Fruit fly (Drosophila melanogaster) whole organism, prepupa: ENCODE results near the gene CG14220.

Experiments
- Blimp-1 ChIP-seq: fragments of 200-800 bp; sonication (Bioruptor generic); optimal IDR thresholded peaks from 3 replicates; lab custom pipeline; 2017; ENCODE audit warnings: missing biosample characterization, missing genetic modification characterization, mild to moderate bottlenecking, moderate library complexity, missing genetic modification reagents
- CG10631 ChIP-seq: fragments of 200-800 bp; sonication (Bioruptor generic); optimal IDR thresholded peaks from 2 replicates; lab custom pipeline; 2016; ENCODE audit warnings: missing biosample characterization, missing genetic modification characterization
- CG10669 ChIP-seq: fragments of 200-800 bp; sonication (Bioruptor generic); optimal IDR thresholded peaks from 3 replicates; lab custom pipeline; 2018; ENCODE audit warnings: missing biosample characterization, mild to moderate bottlenecking, missing genetic modification characterization, moderate library complexity
- CG32006 ChIP-seq: fragments of 200-800 bp; sonication (Bioruptor generic); optimal IDR thresholded peaks from 3 replicates; lab custom pipeline; 2017; ENCODE audit warnings: missing biosample characterization, mild to moderate bottlenecking, missing genetic modification characterization
- CG6808 ChIP-seq: fragments of 200-800 bp; sonication (Bioruptor generic); optimal IDR thresholded peaks from 3 replicates; lab custom pipeline; 2017; ENCODE audit warnings: missing biosample characterization, missing genetic modification characterization, mild to moderate bottlenecking, moderate library complexity, missing genetic modification reagents
- Ets21C ChIP-seq: fragments of 200-800 bp; sonication (Bioruptor generic); optimal IDR thresholded peaks from 3 replicates; lab custom pipeline; 2016; ENCODE audit warnings: missing biosample characterization, missing genetic modification characterization
- Hr4 ChIP-seq: fragments of 200-800 bp; sonication (Bioruptor generic); optimal IDR thresholded peaks from 3 replicates; lab custom pipeline; 2016; ENCODE audit warnings: missing biosample characterization, missing genetic modification characterization
- pdm3 ChIP-seq: fragments of 200-800 bp; sonication (Bioruptor generic); optimal IDR thresholded peaks from 3 replicates; lab custom pipeline; 2016; ENCODE audit warnings: missing biosample characterization, missing genetic modification characterization
- salr ChIP-seq, 2 experiments: fragments of 200-800 bp; sonication (Bioruptor generic); optimal IDR thresholded peaks; 3 replicates each; lab custom pipeline; 2016 to 2018; ENCODE audit warnings: missing biosample characterization in 2 of 2, missing genetic modification characterization in 2 of 2, mild to moderate bottlenecking in 1 of 2
- svp ChIP-seq: fragments of 200-800 bp; sonication (Bioruptor generic); peaks from one replicate; lab custom pipeline; 2016; ENCODE audit warnings: missing biosample characterization, missing genetic modification characterization

- no peak for TF ChIP-seq CG10631 (GFP tag; lab: Kevin White, UChicago)
- no peak for TF ChIP-seq salr (GFP tag; optimal IDR thresholded peaks at IDR 0.05; lab: Kevin White, UChicago)
- TF ChIP-seq svp (GFP tag; lab: Kevin White, UChicago): no peak
- TF ChIP-seq pdm3 (GFP tag; lab: Kevin White, UChicago): no peak
- no peak for TF ChIP-seq CG10669 (GFP tag; lab: Kevin White, UChicago)
- no peak for TF ChIP-seq Ets21C (GFP tag; lab: Kevin White, UChicago)
- no peak for TF ChIP-seq Blimp-1 (GFP tag; lab: Kevin White, UChicago)
- TF ChIP-seq CG6808 (GFP tag; lab: Kevin White, UChicago): no peak
- TF ChIP-seq Hr4: no peak
- TF ChIP-seq CG32006 (GFP tag; lab: Kevin White, UChicago): no peak
Measured at dm6 chrX:19642819-19643504, 41.3 kb upstream of the CG14220 start, which contains the start of the genes CG12237 and Sec61gamma.
